Worm (Caenorhabditis elegans) whole organism, L3 larva: Measurements from ENCODE around the gene isy-1.
A peak's percentile ranks its signal among the peaks of the same experiment; 100 is the strongest.

ENCODE experiments used
- R02D3.7 ChIP-seq: fragments of 150-350 bp; optimal IDR thresholded peaks from 2 replicates; lab custom pipeline; 2014; ENCODE audit warnings: missing biosample characterization, missing genetic modification characterization
- ama-1 ChIP-seq: fragments of 150-350 bp; optimal IDR thresholded peaks from 2 replicates; lab custom pipeline; 2018
- ceh-28 ChIP-seq: fragments of 150-350 bp; optimal IDR thresholded peaks from 2 replicates; lab custom pipeline; 2014; ENCODE audit warnings: missing biosample characterization, missing genetic modification reagents, missing genetic modification characterization
- ceh-82 ChIP-seq: fragments of 150-350 bp; optimal IDR thresholded peaks from 2 replicates; lab custom pipeline; 2014; ENCODE audit warnings: missing biosample characterization, missing genetic modification characterization
- daf-12 ChIP-seq: fragments of 150-350 bp; optimal IDR thresholded peaks from 2 replicates; lab custom pipeline; 2014; ENCODE audit warnings: missing biosample characterization, missing genetic modification reagents, missing genetic modification characterization
- egl-27 ChIP-seq: sonication (generic microtip); optimal IDR thresholded peaks from 4 replicates; lab custom pipeline; 2017; ENCODE audit warnings: missing biosample characterization, missing genetic modification reagents, missing genetic modification characterization
- egl-5 ChIP-seq: fragments of 150-350 bp; optimal IDR thresholded peaks from 2 replicates; lab custom pipeline; 2017; ENCODE audit warnings: missing biosample characterization, missing genetic modification reagents, missing genetic modification characterization, inconsistent platforms
- elt-1 ChIP-seq: fragments of 150-350 bp; optimal IDR thresholded peaks from 2 replicates; lab custom pipeline; 2014; ENCODE audit warnings: missing biosample characterization, missing genetic modification characterization
- elt-2 ChIP-seq: sonication (generic microtip); optimal IDR thresholded peaks from 2 replicates; lab custom pipeline; 2016; ENCODE audit warnings: missing genetic modification reagents, mild to moderate bottlenecking, missing genetic modification characterization, missing compliant biosample characterization
- elt-3 ChIP-seq, 3 experiments: fragments of 150-350 bp in 1 of 3; sonication (generic microtip) in 2 of 3; optimal IDR thresholded peaks; 2 replicates in 2 of 3; 4 replicates in 1 of 3; lab custom pipeline; 2014 to 2017; ENCODE audit warnings: missing biosample characterization in 3 of 3, missing genetic modification characterization in 3 of 3
- eor-1 ChIP-seq, 2 experiments: fragments of 150-350 bp; optimal IDR thresholded peaks; 2 replicates each; lab custom pipeline; 2014 to 2018; ENCODE audit warnings: missing biosample characterization in 2 of 2, missing genetic modification characterization in 2 of 2
- fkh-10 ChIP-seq: sonication (generic microtip); optimal IDR thresholded peaks from 2 replicates; lab custom pipeline; 2017; ENCODE audit warnings: missing biosample characterization, missing genetic modification reagents, missing genetic modification characterization
- fos-1 ChIP-seq: fragments of 150-350 bp; optimal IDR thresholded peaks from 2 replicates; lab custom pipeline; 2014; ENCODE audit warnings: missing biosample characterization, missing genetic modification characterization
- jun-1 ChIP-seq: fragments of 150-350 bp; optimal IDR thresholded peaks from 2 replicates; lab custom pipeline; 2014; ENCODE audit warnings: missing biosample characterization, missing genetic modification reagents, missing genetic modification characterization
- lin-39 ChIP-seq: fragments of 150-350 bp; optimal IDR thresholded peaks from 2 replicates; lab custom pipeline; 2018; ENCODE audit warnings: missing biosample characterization, missing genetic modification reagents, missing genetic modification characterization
- lsy-12 ChIP-seq: sonication (generic microtip); optimal IDR thresholded peaks from 2 replicates; lab custom pipeline; 2016; ENCODE audit warnings: mild to moderate bottlenecking, missing genetic modification characterization, missing compliant biosample characterization
- mdl-1 ChIP-seq: fragments of 150-350 bp; optimal IDR thresholded peaks from 2 replicates; lab custom pipeline; 2014; ENCODE audit warnings: missing biosample characterization, missing genetic modification characterization
- mml-1 ChIP-seq: fragments of 150-350 bp; sonication (generic microtip); optimal IDR thresholded peaks from 3 replicates; lab custom pipeline; 2014; ENCODE audit warnings: missing biosample characterization, missing genetic modification characterization
- nhr-11 ChIP-seq: fragments of 150-350 bp; optimal IDR thresholded peaks from 2 replicates; lab custom pipeline; 2014; ENCODE audit warnings: missing biosample characterization, missing genetic modification characterization
- nhr-12 ChIP-seq: fragments of 150-350 bp; optimal IDR thresholded peaks from 2 replicates; lab custom pipeline; 2014; ENCODE audit warnings: missing biosample characterization, missing genetic modification characterization
- nhr-237 ChIP-seq: fragments of 150-350 bp; optimal IDR thresholded peaks from 2 replicates; lab custom pipeline; 2014; ENCODE audit warnings: missing biosample characterization, missing genetic modification characterization
- nhr-25 ChIP-seq: sonication (generic microtip); optimal IDR thresholded peaks from 2 replicates; lab custom pipeline; 2017; ENCODE audit warnings: missing biosample characterization, missing genetic modification characterization
- nhr-28 ChIP-seq: fragments of 150-350 bp; optimal IDR thresholded peaks from 2 replicates; lab custom pipeline; 2014; ENCODE audit warnings: missing biosample characterization, missing genetic modification characterization
- nhr-43 ChIP-seq: sonication (generic microtip); optimal IDR thresholded peaks from 2 replicates; lab custom pipeline; 2016; ENCODE audit warnings: mild to moderate bottlenecking, missing genetic modification characterization, missing compliant biosample characterization; ENCODE audit not compliant: poor library complexity, severe bottlenecking
- nhr-67 ChIP-seq: fragments of 150-350 bp; optimal IDR thresholded peaks from 2 replicates; lab custom pipeline; 2014; ENCODE audit warnings: missing biosample characterization, missing genetic modification characterization
- nhr-76 ChIP-seq: fragments of 150-350 bp; sonication (generic microtip); optimal IDR thresholded peaks from 5 replicates; lab custom pipeline; 2014; ENCODE audit warnings: missing biosample characterization, missing genetic modification characterization
- nhr-77 ChIP-seq: fragments of 150-350 bp; optimal IDR thresholded peaks from 2 replicates; lab custom pipeline; 2014; ENCODE audit warnings: missing biosample characterization, missing genetic modification characterization
- pqm-1 ChIP-seq: fragments of 150-350 bp; optimal IDR thresholded peaks from 2 replicates; lab custom pipeline; 2017; ENCODE audit warnings: missing biosample characterization, missing genetic modification characterization, inconsistent platforms
- sea-2 ChIP-seq: fragments of 150-350 bp; sonication (generic microtip); optimal IDR thresholded peaks from 4 replicates; lab custom pipeline; 2014; ENCODE audit warnings: missing biosample characterization, missing genetic modification reagents, missing genetic modification characterization
- skn-1 ChIP-seq: fragments of 150-350 bp; optimal IDR thresholded peaks from 2 replicates; lab custom pipeline; 2014; ENCODE audit warnings: missing biosample characterization, missing genetic modification characterization
- unc-39 ChIP-seq: sonication (generic microtip); optimal IDR thresholded peaks from 4 replicates; lab custom pipeline; 2017; ENCODE audit warnings: missing biosample characterization, missing genetic modification characterization
- unc-62 ChIP-seq: fragments of 150-350 bp; sonication (generic microtip); optimal IDR thresholded peaks from 4 replicates; lab custom pipeline; 2014; ENCODE audit warnings: missing biosample characterization, missing genetic modification reagents, missing genetic modification characterization
- ztf-4 ChIP-seq: fragments of 150-350 bp; optimal IDR thresholded peaks from 2 replicates; lab custom pipeline; 2014; ENCODE audit warnings: missing biosample characterization, missing genetic modification characterization

Gene isy-1

ce11 chrV:11013179-11013578 lies 12.7 kb upstream of the isy-1 start:
- TF ChIP-seq R02D3.7 (tag; lab: Kevin White, UChicago) (no peak), unc-39 (tag; lab: Kevin White, UChicago) (no peak), unc-62 (GFP tag; lab: Kevin White, UChicago) (no peak), sea-2 (GFP tag; lab: Kevin White, UChicago) (no peak), jun-1 (no peak), eor-1 (tag; optimal IDR thresholded peaks at IDR 0.05; lab: Kevin White, UChicago) (no peak), nhr-12 (tag; lab: Kevin White, UChicago) (no peak), lin-39 (tag; lab: Kevin White, UChicago) (no peak), elt-2 (tag; lab: Kevin White, UChicago) (no peak), nhr-28 (tag; lab: Kevin White, UChicago) (no peak), egl-5 (tag; lab: Kevin White, UChicago) (no peak), mml-1 (tag; lab: Kevin White, UChicago) (no peak), ztf-4 (no peak), daf-12 (tag; lab: Kevin White, UChicago) (no peak), egl-27 (tag; lab: Kevin White, UChicago) (no peak), mdl-1 (tag; lab: Kevin White, UChicago) (no peak), nhr-67 (tag; lab: Kevin White, UChicago) (no peak), lsy-12 (tag; lab: Kevin White, UChicago) (no peak)

DNA sequence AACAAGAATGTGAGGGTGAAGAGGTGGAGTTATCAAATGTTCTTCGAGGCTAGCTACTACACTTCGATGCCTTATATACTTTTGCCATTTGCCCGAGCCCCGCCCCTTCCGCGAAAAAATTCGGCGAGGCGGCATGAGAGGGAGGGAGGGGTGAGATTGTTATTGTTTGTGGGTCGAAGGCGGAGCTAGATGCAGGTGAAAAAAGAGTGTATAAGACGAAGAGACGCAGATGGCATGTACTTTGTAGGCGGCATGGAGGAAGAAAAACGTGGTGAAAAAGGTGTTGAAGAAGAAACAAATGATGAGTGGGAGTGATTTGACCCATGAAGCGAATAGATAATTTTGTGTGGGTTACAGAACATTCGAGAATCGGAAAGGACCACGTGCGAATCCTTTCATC lies 11.9 kb upstream of the isy-1 start, which contains the start of gene C13G3.1:
C13G3.1 (minus strand) TSS at position 47 of the 400 bp plus-strand sequence.
- peak; percentile 3 for TF ChIP-seq nhr-25 (tag; lab: Kevin White, UChicago)
- TF ChIP-seq daf-12 (tag; lab: Kevin White, UChicago): no peak

DNA sequence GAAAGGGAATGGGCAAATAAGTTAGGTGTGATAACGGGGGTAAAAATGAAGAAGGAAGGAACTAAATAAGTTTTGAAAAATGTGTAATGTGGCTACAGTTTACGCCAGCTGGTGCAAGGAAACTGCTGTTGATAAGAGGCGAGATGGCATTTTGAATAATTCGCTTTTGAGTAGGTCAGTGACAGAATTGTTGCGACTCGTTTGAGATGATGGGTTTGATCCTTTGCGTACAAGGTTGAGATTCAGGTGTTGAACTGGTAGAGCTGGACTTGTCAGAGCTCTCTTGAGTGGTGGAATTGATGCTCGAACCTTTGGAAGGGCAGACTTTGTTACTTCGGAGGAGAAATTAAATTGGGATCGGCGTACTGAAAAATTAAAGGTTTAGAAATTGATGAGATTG lies 11.3 kb upstream of the isy-1 start:
- TF ChIP-seq daf-12 (tag; lab: Kevin White, UChicago) (no peak), nhr-25 (tag; lab: Kevin White, UChicago) (peak; percentile 10)

DNA sequence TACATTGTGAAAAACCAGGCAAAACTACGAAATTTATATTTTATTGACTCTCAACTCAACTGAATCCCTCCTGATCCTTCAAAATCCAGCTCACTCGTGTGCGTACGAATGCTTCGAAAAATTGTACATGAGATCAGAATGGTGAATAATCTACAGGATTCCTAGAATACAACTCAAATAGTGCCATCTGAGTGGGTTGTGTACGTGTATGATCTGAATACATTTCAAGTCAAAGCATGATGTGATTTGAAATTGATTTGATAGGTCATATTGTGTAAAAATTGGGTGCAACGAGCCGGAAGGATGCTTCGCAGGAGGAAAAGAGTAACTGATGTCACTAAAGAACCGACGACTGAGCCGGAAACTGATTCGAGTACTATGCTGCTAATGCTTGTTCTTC lies 10.3 kb upstream of the isy-1 start:
- TF ChIP-seq mdl-1 (tag; lab: Kevin White, UChicago) (no peak), egl-27 (tag; lab: Kevin White, UChicago) (no peak), elt-1 (tag; lab: Kevin White, UChicago) (no peak), nhr-43 (no peak), nhr-12 (tag; lab: Kevin White, UChicago) (no peak), eor-1 (tag; optimal IDR thresholded peaks at IDR 0.05; lab: Kevin White, UChicago) (no peak), fkh-10 (GFP tag; lab: Kevin White, UChicago) (no peak), nhr-76 (tag; lab: Kevin White, UChicago) (no peak), ceh-28 (no peak), ztf-4 (no peak), nhr-67 (tag; lab: Kevin White, UChicago) (no peak), fos-1 (tag; lab: Kevin White, UChicago) (no peak), skn-1 (tag; lab: Kevin White, UChicago) (no peak)

DNA sequence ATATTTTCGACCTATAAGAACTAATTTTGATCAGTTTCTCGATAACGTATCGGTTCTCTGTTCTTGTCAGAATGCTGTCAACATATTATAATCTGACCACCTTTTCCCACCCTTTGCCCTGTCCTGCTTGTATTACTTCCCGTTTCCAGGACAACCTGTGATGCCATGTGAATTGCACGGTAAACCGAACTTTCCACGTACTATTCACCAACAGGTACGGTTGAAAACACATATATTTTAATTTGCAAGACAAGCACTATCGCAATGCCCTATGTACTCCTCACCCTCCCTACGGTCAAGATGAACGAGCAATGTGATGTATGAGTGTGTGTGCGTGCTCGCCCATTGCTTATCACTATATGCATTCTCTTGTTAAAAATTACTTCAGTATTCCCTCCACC lies 8.6 kb upstream of the isy-1 start:
- TF ChIP-seq nhr-11 (tag; lab: Kevin White, UChicago) (no peak), jun-1 (peak; percentile 40), elt-2 (tag; lab: Kevin White, UChicago) (peak; percentile 92), unc-39 (tag; lab: Kevin White, UChicago) (no peak), pqm-1 (tag; lab: Kevin White, UChicago) (peak; percentile 74), ceh-28 (no peak)

- TF ChIP-seq ceh-82 (tag; lab: Kevin White, UChicago) (no peak), egl-5 (tag; lab: Kevin White, UChicago) (no peak), nhr-237 (tag; lab: Kevin White, UChicago) (no peak), ama-1 (lab: Kevin White, UChicago) (no peak), ceh-28 (no peak), ztf-4 (no peak), pqm-1 (tag; lab: Kevin White, UChicago) (peak; percentile 24), nhr-77 (tag; lab: Kevin White, UChicago) (no peak), mml-1 (tag; lab: Kevin White, UChicago) (no peak), jun-1 (peak; percentile 44), nhr-76 (tag; lab: Kevin White, UChicago) (no peak), elt-3 (tag; optimal IDR thresholded peaks at IDR 0.05; lab: Kevin White, UChicago) (no peak), elt-2 (tag; lab: Kevin White, UChicago) (peak; percentile 80), daf-12 (tag; lab: Kevin White, UChicago) (no peak), egl-27 (tag; lab: Kevin White, UChicago) (no peak)
These were observed 7.2 kb upstream of the isy-1 start for ce11 chrV:11007651-11008050.
